Fruit fly (Drosophila melanogaster): ENCODE measurements around the gene CG7142.

- TF ChIP-seq CTCF (optimal IDR thresholded peaks at IDR 0.05) = no peak
- no peak for TF ChIP-seq CG8478 (optimal IDR thresholded peaks at IDR 0.05)
These were observed 18.3 kb upstream of the CG7142 start for dm6 chr3R:18297444-18298297.
